Worm (Caenorhabditis elegans) whole organism, young adult: ENCODE data around the gene cgp-1.
A peak's percentile ranks its signal among the peaks of the same experiment; 100 is the strongest.

Experiments
- C06A6.2 ChIP-seq: fragments of 200-800 bp; sonication (Bioruptor generic); conservative IDR thresholded peaks from 2 replicates; pipeline ENCODE4 v1.3.6; 2022; ENCODE audit warnings: missing genetic modification characterization, missing compliant biosample characterization
- F23B12.7 ChIP-seq: sonication (generic microtip); optimal IDR thresholded peaks from 2 replicates; lab custom pipeline; 2017; ENCODE audit warnings: missing genetic modification characterization, mild to moderate bottlenecking, missing compliant biosample characterization, antibody characterized with exemption, moderate library complexity; ENCODE audit not compliant: insufficient read depth
- F33H1.4 ChIP-seq: fragments of 200-800 bp; sonication (Bioruptor generic); IDR thresholded peaks from 2 replicates; pipeline ENCODE4 v1.3.6; 2022; ENCODE audit warnings: missing genetic modification reagents, missing genetic modification characterization, missing compliant biosample characterization
- F39B2.1 ChIP-seq: fragments of 200-800 bp; sonication (Bioruptor generic); IDR thresholded peaks from 2 replicates; pipeline ENCODE4 v1.3.6; 2022; ENCODE audit warnings: missing genetic modification reagents, missing genetic modification characterization, missing compliant biosample characterization
- F55B11.4 ChIP-seq: sonication (generic microtip); optimal IDR thresholded peaks from 2 replicates; lab custom pipeline; 2016; ENCODE audit warnings: missing compliant biosample characterization, missing genetic modification characterization, borderline replicate concordance; ENCODE audit not compliant: insufficient read depth
- F57C9.4 ChIP-seq: sonication (generic microtip); optimal IDR thresholded peaks from 2 replicates; lab custom pipeline; 2017; ENCODE audit warnings: mild to moderate bottlenecking, missing genetic modification characterization, missing compliant biosample characterization
- K11D2.4 ChIP-seq: fragments of 200-800 bp; sonication (Bioruptor generic); IDR thresholded peaks from 2 replicates; pipeline ENCODE4 v1.3.6; 2022; ENCODE audit warnings: missing genetic modification reagents, missing genetic modification characterization, missing compliant biosample characterization
- K12H6.12 ChIP-seq: fragments of 200-800 bp; sonication (Bioruptor generic); optimal IDR thresholded peaks from 2 replicates; lab custom pipeline; 2018; ENCODE audit warnings: mild to moderate bottlenecking, missing genetic modification characterization, missing compliant biosample characterization
- Y67H2A.10 ChIP-seq: fragments of 200-800 bp; sonication (Bioruptor generic); conservative IDR thresholded peaks from 2 replicates; pipeline ENCODE4 v1.3.6; 2022; ENCODE audit warnings: missing genetic modification reagents, missing genetic modification characterization, missing compliant biosample characterization
- ama-1 ChIP-seq, 3 experiments: fragments of 150-350 bp in 1 of 3; sonication (generic microtip) in 2 of 3; optimal IDR thresholded peaks; 2 replicates each; lab custom pipeline; 2014 to 2018; ENCODE audit warnings: missing biosample characterization in 2 of 3, missing genetic modification characterization in 2 of 3, missing genetic modification reagents in 2 of 3
- cebp-1 ChIP-seq, 2 experiments: fragments of 200-800 bp in 1 of 2; sonication (Bioruptor generic) in 1 of 2; sonication (generic microtip) in 1 of 2; IDR thresholded peaks in 1 of 2; optimal IDR thresholded peaks in 1 of 2; 2 replicates each; pipeline versions ENCODE4 v1.3.6 to Lab custom; 2017 to 2022; ENCODE audit warnings: missing compliant biosample characterization in 2 of 2, missing genetic modification characterization in 2 of 2, mild to moderate bottlenecking in 1 of 2, missing genetic modification reagents in 1 of 2, moderate library complexity in 1 of 2
- ceh-91 ChIP-seq: fragments of 200-800 bp; sonication (Bioruptor generic); IDR thresholded peaks from 2 replicates; pipeline ENCODE4 v1.3.6; 2022; ENCODE audit warnings: missing genetic modification reagents, missing genetic modification characterization, missing compliant biosample characterization
- die-1 ChIP-seq: sonication (generic microtip); optimal IDR thresholded peaks from 2 replicates; lab custom pipeline; 2016; ENCODE audit warnings: missing genotype, mild to moderate bottlenecking, missing genetic modification characterization, missing compliant biosample characterization
- dox-1 ChIP-seq: fragments of 200-800 bp; sonication (Bioruptor generic); IDR thresholded peaks from 2 replicates; pipeline ENCODE4 v1.3.6; 2022; ENCODE audit warnings: missing genetic modification reagents, missing genetic modification characterization, missing compliant biosample characterization
- dpff-1 ChIP-seq: sonication (generic microtip); optimal IDR thresholded peaks from 2 replicates; lab custom pipeline; 2017; ENCODE audit warnings: mild to moderate bottlenecking, missing genetic modification characterization, missing compliant biosample characterization
- egl-18 ChIP-seq: fragments of 200-800 bp; sonication (Bioruptor generic); IDR thresholded peaks from 2 replicates; pipeline ENCODE4 v1.3.6; 2022; ENCODE audit warnings: missing genetic modification reagents, missing genetic modification characterization, missing compliant biosample characterization
- egrh-3 ChIP-seq: fragments of 200-800 bp; sonication (Bioruptor generic); IDR thresholded peaks from 2 replicates; pipeline ENCODE4 v1.3.6; 2022; ENCODE audit warnings: missing genetic modification reagents, missing genetic modification characterization, missing compliant biosample characterization
- hsf-1 ChIP-seq: fragments of 200-800 bp; sonication (Bioruptor generic); IDR thresholded peaks from 2 replicates; pipeline ENCODE4 v1.3.6; 2022; ENCODE audit warnings: missing genetic modification reagents, missing genetic modification characterization, missing compliant biosample characterization
- let-526 ChIP-seq: fragments of 200-800 bp; sonication (Bioruptor generic); IDR thresholded peaks from 2 replicates; pipeline ENCODE4 v1.3.6; 2022; ENCODE audit warnings: missing genetic modification reagents, missing genetic modification characterization, missing compliant biosample characterization
- lin-40 ChIP-seq: sonication (generic microtip); optimal IDR thresholded peaks from 2 replicates; lab custom pipeline; 2016; ENCODE audit warnings: missing genetic modification characterization, mild to moderate bottlenecking, missing compliant biosample characterization, missing genotype, missing genetic modification reagents
- mes-4 ChIP-seq: sonication (generic microtip); optimal IDR thresholded peaks from 2 replicates; lab custom pipeline; 2016; ENCODE audit warnings: missing genotype, missing genetic modification characterization, missing compliant biosample characterization
- nfya-1 ChIP-seq: sonication (generic microtip); optimal IDR thresholded peaks from 2 replicates; lab custom pipeline; 2017; ENCODE audit warnings: antibody characterized with exemption, missing compliant biosample characterization, missing genetic modification characterization, borderline replicate concordance; ENCODE audit not compliant: insufficient read depth
- nhr-80 ChIP-seq: sonication (generic microtip); optimal IDR thresholded peaks from 2 replicates; lab custom pipeline; 2016; ENCODE audit warnings: missing genetic modification characterization, missing compliant biosample characterization
- nhr-90 ChIP-seq: sonication (generic microtip); optimal IDR thresholded peaks from 2 replicates; lab custom pipeline; 2016; ENCODE audit warnings: missing genotype, mild to moderate bottlenecking, missing genetic modification characterization, missing compliant biosample characterization
- pbrm-1 ChIP-seq: fragments of 200-800 bp; sonication (Bioruptor generic); IDR thresholded peaks from 2 replicates; pipeline ENCODE4 v1.3.6; 2022; ENCODE audit warnings: missing genetic modification reagents, missing genetic modification characterization, missing compliant biosample characterization
- repo-1 ChIP-seq: sonication (generic microtip); optimal IDR thresholded peaks from 2 replicates; lab custom pipeline; 2017; ENCODE audit warnings: mild to moderate bottlenecking, missing genetic modification characterization, missing compliant biosample characterization
- snpc-3.4 ChIP-seq: sonication (generic microtip); optimal IDR thresholded peaks from 2 replicates; lab custom pipeline; 2017; ENCODE audit warnings: missing genetic modification characterization, mild to moderate bottlenecking, missing compliant biosample characterization, antibody characterized with exemption, moderate library complexity, missing genotype, missing genetic modification reagents
- unc-130 ChIP-seq: sonication (generic microtip); optimal IDR thresholded peaks from 2 replicates; lab custom pipeline; 2016; ENCODE audit warnings: missing genetic modification reagents, missing genetic modification characterization, missing compliant biosample characterization
- zfh-2 ChIP-seq: fragments of 200-800 bp; sonication (Bioruptor generic); conservative IDR thresholded peaks from 2 replicates; pipeline ENCODE4 v1.3.6; 2022; ENCODE audit warnings: missing genetic modification reagents, missing genetic modification characterization, missing compliant biosample characterization
- zim-3 ChIP-seq: sonication (generic microtip); optimal IDR thresholded peaks from 2 replicates; lab custom pipeline; 2017; ENCODE audit warnings: mild to moderate bottlenecking, missing genetic modification characterization, moderate library complexity, missing compliant biosample characterization
- ztf-18 ChIP-seq: sonication (generic microtip); optimal IDR thresholded peaks from 2 replicates; lab custom pipeline; 2016; ENCODE audit warnings: missing genotype, mild to moderate bottlenecking, missing genetic modification characterization, missing compliant biosample characterization
- ztf-25 ChIP-seq: fragments of 200-800 bp; sonication (Bioruptor generic); IDR thresholded peaks from 2 replicates; pipeline ENCODE4 v1.3.6; 2022; ENCODE audit warnings: missing genetic modification reagents, missing genetic modification characterization, missing compliant biosample characterization
- ztf-28 ChIP-seq: fragments of 200-800 bp; sonication (Bioruptor generic); IDR thresholded peaks from 2 replicates; pipeline ENCODE4 v1.3.6; 2022; ENCODE audit warnings: missing genetic modification reagents, missing genetic modification characterization, missing compliant biosample characterization

cgp-1 gene

ce11 chrV:152156-152555 lies 29.6 kb upstream of the cgp-1 start:
- TF ChIP-seq egrh-3 (GFP tag; lab: Robert Waterston, UW) (peak; percentile 62; the same call in 1 of the 2 replicates), nhr-90 (tag; lab: Kevin White, UChicago) (no peak), zfh-2 (peak; percentile 87)

DNA sequence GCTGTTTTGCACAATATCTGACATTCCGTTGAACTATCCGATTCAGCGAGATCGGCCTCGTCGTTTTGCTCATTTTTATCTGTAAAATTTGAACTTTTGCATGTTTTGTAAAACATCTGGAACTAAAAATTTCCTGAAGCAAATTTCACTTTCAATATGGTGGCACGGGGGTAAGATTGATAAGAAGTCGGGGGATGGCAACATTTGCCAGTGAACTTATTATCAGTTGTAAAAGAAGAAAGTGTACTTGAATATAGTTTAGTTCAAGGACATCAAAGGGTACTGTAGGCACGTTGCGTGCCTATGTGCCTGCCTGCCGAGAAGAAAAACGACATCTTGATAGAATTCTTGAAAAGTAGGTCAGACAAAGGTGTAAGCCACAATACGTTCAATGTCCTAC lies 28.7 kb upstream of the cgp-1 start, which contains the start of gene W03F9.4:
W03F9.4 (minus strand) TSS at position 79 of the 400 bp plus-strand sequence.
- TF ChIP-seq hsf-1 (GFP tag; lab: Robert Waterston, UW) (no peak), nhr-80 (peak; percentile 73)

ce11 chrV:150059-150458 lies 27.5 kb upstream of the cgp-1 start:
- TF ChIP-seq Y67H2A.10 (GFP tag; lab: Robert Waterston, UW) (no peak), F57C9.4 (tag; lab: Kevin White, UChicago) (no peak)

- TF ChIP-seq cebp-1 (GFP tag; IDR thresholded peaks at IDR 0.05; lab: Robert Waterston, UW) = no peak
- TF ChIP-seq cebp-1 (tag; optimal IDR thresholded peaks at IDR 0.05; lab: Kevin White, UChicago) = no peak
- no peak for TF ChIP-seq K11D2.4 (GFP tag; lab: Robert Waterston, UW)
- no peak for TF ChIP-seq F33H1.4 (GFP tag; lab: Robert Waterston, UW)
- TF ChIP-seq egl-18 = no peak
- no peak for TF ChIP-seq dox-1 (GFP tag; lab: Robert Waterston, UW)
- no peak for TF ChIP-seq unc-130
- no peak for TF ChIP-seq dpff-1 (tag; lab: Kevin White, UChicago)
Measured at ce11 chrV:145694-146093, 23.1 kb upstream of the cgp-1 start.

- TF ChIP-seq die-1 = no peak
Measured at ce11 chrV:144794-145193, 22.2 kb upstream of the cgp-1 start, which contains the start of gene srh-82. TSS of gene srh-82 (plus strand) at chrV:145094.

DNA sequence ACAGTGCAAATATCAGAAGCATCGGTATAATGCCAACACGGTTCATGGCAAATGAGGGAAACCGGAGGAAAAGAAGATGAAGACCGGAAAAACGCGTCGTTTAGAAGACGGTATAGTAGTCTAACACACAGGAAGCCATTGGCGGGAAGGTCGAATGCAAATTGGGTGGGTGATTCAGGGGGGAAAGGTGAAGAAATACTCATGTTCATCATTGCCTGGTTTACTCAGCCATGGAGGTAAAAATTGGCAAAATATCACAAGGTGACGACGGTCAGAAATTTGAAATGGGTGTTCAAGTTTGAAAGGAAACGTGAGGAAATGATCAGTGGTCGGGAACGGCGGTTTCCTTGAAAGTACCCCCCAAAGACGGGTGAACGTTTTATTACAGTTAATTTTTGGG lies 18.7 kb upstream of the cgp-1 start, which contains the start of gene W03F9.11:
W03F9.11 (minus strand) TSS at position 101 of the 400 bp plus-strand sequence.
- TF ChIP-seq zim-3 = no peak
- no peak for TF ChIP-seq ztf-18 (tag; lab: Kevin White, UChicago)
- no peak for TF ChIP-seq lin-40 (tag; lab: Kevin White, UChicago)
- no peak for TF ChIP-seq let-526
- no peak for TF ChIP-seq mes-4 (tag; lab: Kevin White, UChicago)
- TF ChIP-seq K12H6.12 (tag; lab: Kevin White, UChicago) = no peak
- TF ChIP-seq pbrm-1 (GFP tag; lab: Robert Waterston, UW) = no peak
- TF ChIP-seq F57C9.4 (tag; lab: Kevin White, UChicago) = no peak

- TF ChIP-seq nfya-1 (tag; lab: Kevin White, UChicago) (no peak), ztf-25 (GFP tag; lab: Robert Waterston, UW) (no peak), snpc-3.4 (tag; lab: Kevin White, UChicago) (no peak), F55B11.4 (tag; lab: Kevin White, UChicago) (no peak), ztf-28 (GFP tag; lab: Robert Waterston, UW) (no peak), repo-1 (tag; lab: Kevin White, UChicago) (no peak), C06A6.2 (GFP tag; lab: Robert Waterston, UW) (no peak), ama-1 (optimal IDR thresholded peaks at IDR 0.05; lab: Kevin White, UChicago) (no peak), ama-1 (GFP tag; optimal IDR thresholded peaks at IDR 0.05; lab: Kevin White, UChicago) (no peak), ceh-91 (GFP tag; lab: Robert Waterston, UW) (no peak), F39B2.1 (GFP tag; lab: Robert Waterston, UW) (no peak), zfh-2 (no peak), F23B12.7 (tag; lab: Kevin White, UChicago) (no peak)
Measured at ce11 chrV:138592-138991, 16.0 kb upstream of the cgp-1 start, which contains the start of gene W03F9.9. TSS of gene W03F9.9 (plus strand) at chrV:138892.
